Worm (Caenorhabditis elegans) whole organism, L3 larva: ENCODE measurements around the gene fbxa-10.

ENCODE experiments used
- R02D3.7 ChIP-seq: fragments of 150-350 bp; optimal IDR thresholded peaks from 2 replicates; lab custom pipeline; 2014; ENCODE audit warnings: missing biosample characterization, missing genetic modification characterization
- ama-1 ChIP-seq: fragments of 150-350 bp; optimal IDR thresholded peaks from 2 replicates; lab custom pipeline; 2018
- ceh-16 ChIP-seq: sonication (generic microtip); optimal IDR thresholded peaks from 2 replicates; lab custom pipeline; 2017; ENCODE audit warnings: missing biosample characterization, missing genetic modification characterization
- ceh-82 ChIP-seq: fragments of 150-350 bp; optimal IDR thresholded peaks from 2 replicates; lab custom pipeline; 2014; ENCODE audit warnings: missing biosample characterization, missing genetic modification characterization
- ceh-9 ChIP-seq: sonication (generic microtip); optimal IDR thresholded peaks from 2 replicates; lab custom pipeline; 2018; ENCODE audit warnings: missing biosample characterization, missing genetic modification characterization
- daf-12 ChIP-seq: fragments of 150-350 bp; optimal IDR thresholded peaks from 2 replicates; lab custom pipeline; 2014; ENCODE audit warnings: missing biosample characterization, missing genetic modification reagents, missing genetic modification characterization
- egl-27 ChIP-seq: sonication (generic microtip); optimal IDR thresholded peaks from 4 replicates; lab custom pipeline; 2017; ENCODE audit warnings: missing biosample characterization, missing genetic modification reagents, missing genetic modification characterization
- egl-5 ChIP-seq: fragments of 150-350 bp; optimal IDR thresholded peaks from 2 replicates; lab custom pipeline; 2017; ENCODE audit warnings: missing biosample characterization, missing genetic modification reagents, missing genetic modification characterization, inconsistent platforms
- elt-1 ChIP-seq: fragments of 150-350 bp; optimal IDR thresholded peaks from 2 replicates; lab custom pipeline; 2014; ENCODE audit warnings: missing biosample characterization, missing genetic modification characterization
- elt-2 ChIP-seq: sonication (generic microtip); optimal IDR thresholded peaks from 2 replicates; lab custom pipeline; 2016; ENCODE audit warnings: missing genetic modification reagents, mild to moderate bottlenecking, missing genetic modification characterization, missing compliant biosample characterization
- eor-1 ChIP-seq, 2 experiments: fragments of 150-350 bp; optimal IDR thresholded peaks; 2 replicates each; lab custom pipeline; 2014 to 2018; ENCODE audit warnings: missing biosample characterization in 2 of 2, missing genetic modification characterization in 2 of 2
- fkh-2 ChIP-seq: fragments of 150-350 bp; optimal IDR thresholded peaks from 2 replicates; lab custom pipeline; 2014; ENCODE audit warnings: missing biosample characterization, missing genetic modification reagents, missing genetic modification characterization
- fos-1 ChIP-seq: fragments of 150-350 bp; optimal IDR thresholded peaks from 2 replicates; lab custom pipeline; 2014; ENCODE audit warnings: missing biosample characterization, missing genetic modification characterization
- hmg-11 ChIP-seq: sonication (generic microtip); optimal IDR thresholded peaks from 2 replicates; lab custom pipeline; 2016; ENCODE audit warnings: missing genetic modification characterization, missing compliant biosample characterization
- jun-1 ChIP-seq: fragments of 150-350 bp; optimal IDR thresholded peaks from 2 replicates; lab custom pipeline; 2014; ENCODE audit warnings: missing biosample characterization, missing genetic modification reagents, missing genetic modification characterization
- lin-15B ChIP-seq: fragments of 150-350 bp; optimal IDR thresholded peaks from 2 replicates; lab custom pipeline; 2014; ENCODE audit warnings: missing biosample characterization, missing genetic modification characterization
- lin-39 ChIP-seq: fragments of 150-350 bp; optimal IDR thresholded peaks from 2 replicates; lab custom pipeline; 2018; ENCODE audit warnings: missing biosample characterization, missing genetic modification reagents, missing genetic modification characterization
- lsy-12 ChIP-seq: sonication (generic microtip); optimal IDR thresholded peaks from 2 replicates; lab custom pipeline; 2016; ENCODE audit warnings: mild to moderate bottlenecking, missing genetic modification characterization, missing compliant biosample characterization
- mdl-1 ChIP-seq: fragments of 150-350 bp; optimal IDR thresholded peaks from 2 replicates; lab custom pipeline; 2014; ENCODE audit warnings: missing biosample characterization, missing genetic modification characterization
- mml-1 ChIP-seq: fragments of 150-350 bp; sonication (generic microtip); optimal IDR thresholded peaks from 3 replicates; lab custom pipeline; 2014; ENCODE audit warnings: missing biosample characterization, missing genetic modification characterization
- nfya-1 ChIP-seq: sonication (generic microtip); optimal IDR thresholded peaks from 2 replicates; lab custom pipeline; 2017; ENCODE audit warnings: missing genetic modification characterization, mild to moderate bottlenecking, missing compliant biosample characterization, antibody characterized with exemption, moderate library complexity; ENCODE audit not compliant: insufficient read depth
- nhr-25 ChIP-seq: sonication (generic microtip); optimal IDR thresholded peaks from 2 replicates; lab custom pipeline; 2017; ENCODE audit warnings: missing biosample characterization, missing genetic modification characterization
- nhr-28 ChIP-seq: fragments of 150-350 bp; optimal IDR thresholded peaks from 2 replicates; lab custom pipeline; 2014; ENCODE audit warnings: missing biosample characterization, missing genetic modification characterization
- nhr-43 ChIP-seq: sonication (generic microtip); optimal IDR thresholded peaks from 2 replicates; lab custom pipeline; 2016; ENCODE audit warnings: mild to moderate bottlenecking, missing genetic modification characterization, missing compliant biosample characterization; ENCODE audit not compliant: poor library complexity, severe bottlenecking
- nhr-67 ChIP-seq: fragments of 150-350 bp; optimal IDR thresholded peaks from 2 replicates; lab custom pipeline; 2014; ENCODE audit warnings: missing biosample characterization, missing genetic modification characterization
- nhr-76 ChIP-seq: fragments of 150-350 bp; sonication (generic microtip); optimal IDR thresholded peaks from 5 replicates; lab custom pipeline; 2014; ENCODE audit warnings: missing biosample characterization, missing genetic modification characterization
- nhr-77 ChIP-seq: fragments of 150-350 bp; optimal IDR thresholded peaks from 2 replicates; lab custom pipeline; 2014; ENCODE audit warnings: missing biosample characterization, missing genetic modification characterization
- pha-4 ChIP-seq: fragments of 150-350 bp; optimal IDR thresholded peaks from 2 replicates; lab custom pipeline; 2014; ENCODE audit warnings: missing biosample characterization, missing genetic modification reagents, missing genetic modification characterization
- pqm-1 ChIP-seq: fragments of 150-350 bp; optimal IDR thresholded peaks from 2 replicates; lab custom pipeline; 2017; ENCODE audit warnings: missing biosample characterization, missing genetic modification characterization, inconsistent platforms
- sea-2 ChIP-seq: fragments of 150-350 bp; sonication (generic microtip); optimal IDR thresholded peaks from 4 replicates; lab custom pipeline; 2014; ENCODE audit warnings: missing biosample characterization, missing genetic modification reagents, missing genetic modification characterization
- snpc-4 ChIP-seq: fragments of 150-350 bp; optimal IDR thresholded peaks from 2 replicates; lab custom pipeline; 2014; ENCODE audit warnings: missing biosample characterization, missing genetic modification characterization
- tbx-2 ChIP-seq: sonication (generic microtip); optimal IDR thresholded peaks from 2 replicates; lab custom pipeline; 2016; ENCODE audit warnings: mild to moderate bottlenecking, missing genetic modification characterization, missing compliant biosample characterization
- unc-62 ChIP-seq: fragments of 150-350 bp; sonication (generic microtip); optimal IDR thresholded peaks from 4 replicates; lab custom pipeline; 2014; ENCODE audit warnings: missing biosample characterization, missing genetic modification reagents, missing genetic modification characterization
- ztf-11 ChIP-seq: fragments of 150-350 bp; optimal IDR thresholded peaks from 2 replicates; lab custom pipeline; 2014; ENCODE audit warnings: missing biosample characterization, missing genetic modification characterization

fbxa-10 gene

ce11 chrIII:954553-954952 is 2.4 kb downstream of the fbxa-10 start, which contains the start of the genes T12B5.15 and T12B5.14:
T12B5.15 (minus strand) TSS chrIII:954653.
T12B5.14 (plus strand) TSS chrIII:954873.
- TF ChIP-seq ceh-16 (tag; lab: Kevin White, UChicago) (no peak), R02D3.7 (tag; lab: Kevin White, UChicago) (no peak), nhr-67 (tag; lab: Kevin White, UChicago) (no peak), lin-15B (tag; lab: Kevin White, UChicago) (no peak), egl-5 (tag; lab: Kevin White, UChicago) (no peak), sea-2 (GFP tag; lab: Kevin White, UChicago) (no peak), nfya-1 (tag; lab: Kevin White, UChicago) (no peak), nhr-43 (tag; lab: Kevin White, UChicago) (no peak), egl-27 (tag; lab: Kevin White, UChicago) (no peak), hmg-11 (tag; lab: Kevin White, UChicago) (no peak), pha-4 (tag; lab: Kevin White, UChicago) (no peak), ztf-11 (no peak), elt-1 (tag; lab: Kevin White, UChicago) (no peak), elt-2 (tag; lab: Kevin White, UChicago) (no peak), nhr-25 (no peak)

ce11 chrIII:955981-956380 is 3.8 kb downstream of the fbxa-10 start, which contains the start of gene fbxa-54:
fbxa-54 (plus strand) TSS chrIII:956334.
- TF ChIP-seq hmg-11 (tag; lab: Kevin White, UChicago) (no peak), ceh-16 (tag; lab: Kevin White, UChicago) (no peak), fkh-2 (no peak), snpc-4 (tag; lab: Kevin White, UChicago) (no peak), pqm-1 (tag; lab: Kevin White, UChicago) (no peak), mml-1 (no peak), nhr-43 (tag; lab: Kevin White, UChicago) (no peak), elt-2 (tag; lab: Kevin White, UChicago) (peak; percentile 70), eor-1 (tag; optimal IDR thresholded peaks at IDR 0.05; lab: Kevin White, UChicago) (no peak), nfya-1 (tag; lab: Kevin White, UChicago) (no peak), mdl-1 (no peak), lin-39 (no peak), unc-62 (GFP tag; lab: Kevin White, UChicago) (no peak), nhr-76 (tag; lab: Kevin White, UChicago) (no peak), pha-4 (tag; lab: Kevin White, UChicago) (peak; percentile 66), ama-1 (lab: Kevin White, UChicago) (no peak)

- no peak for TF ChIP-seq lsy-12 (tag; lab: Kevin White, UChicago)
- TF ChIP-seq elt-2 (tag; lab: Kevin White, UChicago) = peak; percentile 58
- no peak for TF ChIP-seq tbx-2 (tag; lab: Kevin White, UChicago)
- no peak for TF ChIP-seq hmg-11 (tag; lab: Kevin White, UChicago)
- TF ChIP-seq mml-1 = no peak
Observed at ce11 chrIII:961948-962347, 9.8 kb downstream of the fbxa-10 start, which contains the start of gene fbxa-51. fbxa-51 (plus strand) TSS chrIII:962269.

- no peak for TF ChIP-seq nhr-43 (tag; lab: Kevin White, UChicago)
- no peak for TF ChIP-seq fkh-2
- TF ChIP-seq pha-4 (tag; lab: Kevin White, UChicago) = no peak
- TF ChIP-seq elt-1 (tag; lab: Kevin White, UChicago) = no peak
- no peak for TF ChIP-seq eor-1 (tag; optimal IDR thresholded peaks at IDR 0.05; lab: Kevin White, UChicago)
- TF ChIP-seq sea-2 (GFP tag; lab: Kevin White, UChicago) = no peak
- TF ChIP-seq daf-12 = no peak
- TF ChIP-seq egl-5 (tag; lab: Kevin White, UChicago) = no peak
- TF ChIP-seq tbx-2 (tag; lab: Kevin White, UChicago) = no peak
- no peak for TF ChIP-seq nhr-28 (tag; lab: Kevin White, UChicago)
- no peak for TF ChIP-seq nfya-1 (tag; lab: Kevin White, UChicago)
- TF ChIP-seq elt-2 (tag; lab: Kevin White, UChicago) = no peak
- TF ChIP-seq ama-1 (lab: Kevin White, UChicago) = no peak
- no peak for TF ChIP-seq ceh-82 (tag; lab: Kevin White, UChicago)
- no peak for TF ChIP-seq fos-1 (tag; lab: Kevin White, UChicago)
- no peak for TF ChIP-seq nhr-25
- no peak for TF ChIP-seq unc-62 (GFP tag; lab: Kevin White, UChicago)
- TF ChIP-seq nhr-77 = no peak
- no peak for TF ChIP-seq ceh-9
- TF ChIP-seq jun-1 (tag; lab: Kevin White, UChicago) = no peak
Observed at ce11 chrIII:964637-965036, 12.4 kb downstream of the fbxa-10 start.
